Worm (Caenorhabditis elegans) whole organism, L2 larva: ENCODE results near the gene elp-1.

ENCODE experiments used
- C34F6.9 ChIP-seq: fragments of 150-350 bp; optimal IDR thresholded peaks from 2 replicates; lab custom pipeline; 2014; ENCODE audit warnings: missing biosample characterization, missing genetic modification characterization
- F13H6.1 ChIP-seq: sonication (generic microtip); optimal IDR thresholded peaks from 2 replicates; lab custom pipeline; 2016; ENCODE audit warnings: missing genetic modification characterization, missing compliant biosample characterization
- Y55F3AM.14 ChIP-seq: fragments of 200-800 bp; sonication (Bioruptor generic); optimal IDR thresholded peaks from 2 replicates; lab custom pipeline; 2018; ENCODE audit warnings: mild to moderate bottlenecking, missing genetic modification characterization, missing compliant biosample characterization
- aly-2 ChIP-seq: fragments of 150-350 bp; optimal IDR thresholded peaks from 2 replicates; lab custom pipeline; 2014; ENCODE audit warnings: missing biosample characterization, missing genetic modification characterization
- ama-1 ChIP-seq: fragments of 150-350 bp; optimal IDR thresholded peaks from 2 replicates; lab custom pipeline; 2018; ENCODE audit warnings: inconsistent platforms
- ceh-82 ChIP-seq: fragments of 150-350 bp; optimal IDR thresholded peaks from 2 replicates; lab custom pipeline; 2014; ENCODE audit warnings: missing biosample characterization, missing genetic modification characterization
- egl-27 ChIP-seq: sonication (generic microtip); optimal IDR thresholded peaks from 3 replicates; lab custom pipeline; 2017; ENCODE audit warnings: missing biosample characterization, missing genetic modification reagents, missing genetic modification characterization
- elt-1 ChIP-seq: fragments of 150-350 bp; optimal IDR thresholded peaks from 2 replicates; lab custom pipeline; 2014; ENCODE audit warnings: missing biosample characterization, missing genetic modification characterization
- elt-3 ChIP-seq: sonication (generic microtip); optimal IDR thresholded peaks from 2 replicates; lab custom pipeline; 2017; ENCODE audit warnings: missing biosample characterization, missing genetic modification characterization
- fos-1 ChIP-seq: fragments of 150-350 bp; optimal IDR thresholded peaks from 2 replicates; lab custom pipeline; 2014; ENCODE audit warnings: missing biosample characterization, missing genetic modification characterization
- lin-11 ChIP-seq: fragments of 150-350 bp; sonication (generic microtip); optimal IDR thresholded peaks from 2 replicates; lab custom pipeline; 2014; ENCODE audit warnings: missing biosample characterization, missing genetic modification characterization, inconsistent platforms, mixed read lengths
- lin-39 ChIP-seq: fragments of 150-350 bp; optimal IDR thresholded peaks from 2 replicates; lab custom pipeline; 2014; ENCODE audit warnings: missing biosample characterization, missing genetic modification reagents, missing genetic modification characterization
- mab-5 ChIP-seq: fragments of 150-350 bp; optimal IDR thresholded peaks from 2 replicates; lab custom pipeline; 2014; ENCODE audit warnings: missing biosample characterization, missing genetic modification characterization
- mdl-1 ChIP-seq, 2 experiments: fragments of 150-350 bp in 1 of 2; sonication (generic microtip) in 1 of 2; optimal IDR thresholded peaks; 2 replicates each; lab custom pipeline; 2017; ENCODE audit warnings: missing biosample characterization in 2 of 2, missing genetic modification characterization in 2 of 2
- nhr-10 ChIP-seq: sonication (generic microtip); optimal IDR thresholded peaks from 2 replicates; lab custom pipeline; 2017; ENCODE audit warnings: missing biosample characterization, missing genetic modification characterization
- nhr-23 ChIP-seq: fragments of 150-350 bp; optimal IDR thresholded peaks from 2 replicates; lab custom pipeline; 2014; ENCODE audit warnings: missing biosample characterization, missing genetic modification reagents, missing genetic modification characterization
- nhr-237 ChIP-seq: fragments of 150-350 bp; optimal IDR thresholded peaks from 2 replicates; lab custom pipeline; 2014; ENCODE audit warnings: missing biosample characterization, missing genetic modification characterization
- nhr-25 ChIP-seq: fragments of 150-350 bp; sonication (generic microtip); optimal IDR thresholded peaks from 3 replicates; lab custom pipeline; 2014; ENCODE audit warnings: missing biosample characterization, missing genetic modification characterization
- nhr-6 ChIP-seq: fragments of 150-350 bp; optimal IDR thresholded peaks from 2 replicates; lab custom pipeline; 2014; ENCODE audit warnings: missing biosample characterization, missing genetic modification characterization
- nhr-77 ChIP-seq: fragments of 150-350 bp; optimal IDR thresholded peaks from 2 replicates; lab custom pipeline; 2014; ENCODE audit warnings: missing biosample characterization, missing genetic modification characterization
- peb-1 ChIP-seq: fragments of 150-350 bp; optimal IDR thresholded peaks from 2 replicates; lab custom pipeline; 2014; ENCODE audit warnings: missing biosample characterization, missing genetic modification characterization
- sem-4 ChIP-seq: fragments of 150-350 bp; optimal IDR thresholded peaks from 2 replicates; lab custom pipeline; 2014; ENCODE audit warnings: missing biosample characterization, missing genetic modification reagents, missing genetic modification characterization
- skn-1 ChIP-seq: sonication (generic microtip); optimal IDR thresholded peaks from 2 replicates; lab custom pipeline; 2017; ENCODE audit warnings: missing biosample characterization, missing genetic modification characterization
- sma-9 ChIP-seq, 2 experiments: fragments of 150-350 bp in 1 of 2; sonication (generic microtip) in 1 of 2; optimal IDR thresholded peaks; 2 replicates each; lab custom pipeline; 2014 to 2016; ENCODE audit warnings: missing genetic modification characterization in 2 of 2, mild to moderate bottlenecking in 1 of 2, missing biosample characterization in 1 of 2, missing compliant biosample characterization in 1 of 2, missing genetic modification reagents in 1 of 2, moderate library complexity in 1 of 2
- snpc-4 ChIP-seq: fragments of 150-350 bp; optimal IDR thresholded peaks from 2 replicates; lab custom pipeline; 2014; ENCODE audit warnings: missing biosample characterization, missing genetic modification characterization
- unc-39 ChIP-seq: fragments of 150-350 bp; optimal IDR thresholded peaks from 2 replicates; lab custom pipeline; 2014; ENCODE audit warnings: missing biosample characterization, missing genetic modification characterization
- unc-55 ChIP-seq: fragments of 150-350 bp; sonication (generic microtip); optimal IDR thresholded peaks from 3 replicates; lab custom pipeline; 2014; ENCODE audit warnings: missing biosample characterization, missing genetic modification reagents, missing genetic modification characterization
- unc-62 ChIP-seq: fragments of 150-350 bp; optimal IDR thresholded peaks from 2 replicates; lab custom pipeline; 2014; ENCODE audit warnings: missing biosample characterization, missing genetic modification reagents, missing genetic modification characterization
- zag-1 ChIP-seq: fragments of 150-350 bp; optimal IDR thresholded peaks from 2 replicates; lab custom pipeline; 2014; ENCODE audit warnings: missing biosample characterization, missing genetic modification characterization
- ztf-1 ChIP-seq: fragments of 200-800 bp; sonication (Bioruptor generic); conservative IDR thresholded peaks from 2 replicates; pipeline ENCODE4 v1.3.6; 2022; ENCODE audit warnings: missing genetic modification characterization, missing compliant biosample characterization
- ztf-4 ChIP-seq: fragments of 150-350 bp; optimal IDR thresholded peaks from 2 replicates; lab custom pipeline; 2014; ENCODE audit warnings: missing biosample characterization, missing genetic modification characterization

elp-1 gene

DNA sequence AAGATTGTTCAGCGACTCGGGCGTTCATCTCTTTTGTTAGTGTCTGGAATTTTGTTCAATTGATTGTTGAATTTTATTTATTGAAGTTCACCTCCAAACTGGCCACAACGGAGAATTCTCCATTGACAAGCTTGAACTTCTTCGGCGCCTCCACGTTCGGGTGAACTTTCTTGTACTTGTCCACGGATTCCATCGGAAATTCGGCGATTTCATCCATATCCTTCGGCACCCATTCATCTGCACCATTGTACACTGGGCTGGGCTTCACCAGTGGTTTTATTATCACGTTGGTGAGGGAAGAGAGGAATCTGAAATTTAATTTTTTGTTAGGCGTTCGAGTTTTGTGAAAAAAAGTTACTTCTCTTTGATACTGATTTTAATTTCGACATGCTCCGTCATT lies 42.5 kb downstream of the elp-1 start:
- TF ChIP-seq skn-1 (tag; lab: Kevin White, UChicago) (no peak), unc-39 (tag; lab: Kevin White, UChicago) (no peak), unc-62 (GFP tag; lab: Kevin White, UChicago) (no peak), mdl-1 (tag; optimal IDR thresholded peaks at IDR 0.05; lab: Kevin White, UChicago) (no peak), egl-27 (no peak), nhr-77 (tag; lab: Kevin White, UChicago) (no peak), sem-4 (no peak), elt-3 (tag; lab: Kevin White, UChicago) (no peak), C34F6.9 (tag; lab: Kevin White, UChicago) (no peak), peb-1 (no peak), elt-1 (tag; lab: Kevin White, UChicago) (no peak), nhr-237 (tag; lab: Kevin White, UChicago) (no peak), sma-9 (GFP tag; optimal IDR thresholded peaks at IDR 0.05; lab: Kevin White, UChicago) (no peak), sma-9 (tag; optimal IDR thresholded peaks at IDR 0.05; lab: Kevin White, UChicago) (no peak), aly-2 (tag; lab: Kevin White, UChicago) (no peak), mab-5 (tag; lab: Kevin White, UChicago) (no peak), F13H6.1 (tag; lab: Kevin White, UChicago) (no peak), ztf-1 (no peak), ztf-4 (tag; lab: Kevin White, UChicago) (no peak), nhr-6 (tag; lab: Kevin White, UChicago) (no peak)
- TF ChIP-seq, all 48 proteins: peak for 0

DNA sequence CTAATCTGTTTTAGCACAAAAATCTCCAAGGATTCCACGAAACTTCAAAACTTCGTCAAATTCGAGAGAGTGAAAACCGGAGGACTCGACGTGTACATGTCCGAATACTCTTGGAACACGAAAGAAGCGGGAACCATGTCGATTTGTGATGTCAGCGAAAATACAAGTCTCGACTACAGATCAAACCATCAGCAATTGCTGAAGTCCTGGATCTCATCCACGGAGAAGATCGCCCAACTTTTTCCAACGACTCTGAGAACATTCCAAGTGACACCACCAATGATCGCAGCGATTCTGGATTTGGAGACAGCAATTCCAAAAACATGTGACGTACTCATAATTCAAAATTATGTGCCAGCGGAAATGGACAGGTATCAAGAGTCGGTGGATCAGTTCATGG lies 47.5 kb downstream of the elp-1 start:
- TF ChIP-seq snpc-4 (tag; lab: Kevin White, UChicago): no peak

DNA sequence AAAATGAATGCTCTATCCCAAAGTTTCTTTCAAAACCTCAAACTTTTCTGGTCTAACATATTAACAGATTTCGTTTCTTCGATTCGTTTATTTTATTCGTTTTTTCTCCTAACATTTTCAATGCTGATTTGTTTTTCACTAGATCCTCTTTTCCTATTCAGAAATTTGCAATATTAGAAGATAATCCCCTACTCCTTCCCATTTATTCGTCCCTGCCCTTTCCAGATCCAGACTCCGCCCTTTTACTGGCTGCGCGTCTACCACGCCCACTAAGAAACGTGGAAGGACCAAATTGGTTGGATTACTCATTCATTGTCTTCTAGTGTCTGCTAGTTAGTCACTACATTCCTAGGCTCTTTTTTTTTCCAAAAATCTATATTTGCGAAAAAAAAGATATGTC lies 48.0 kb downstream of the elp-1 start, which contains the start of gene Y44A6C.2:
Gene Y44A6C.2 (plus strand): TSS at position 301 of the 400 bp plus-strand sequence.
- no peak for TF ChIP-seq ceh-82 (tag; lab: Kevin White, UChicago)
- no peak for TF ChIP-seq nhr-10 (tag; lab: Kevin White, UChicago)
- no peak for TF ChIP-seq sma-9 (GFP tag; optimal IDR thresholded peaks at IDR 0.05; lab: Kevin White, UChicago)
- TF ChIP-seq sma-9 (tag; optimal IDR thresholded peaks at IDR 0.05; lab: Kevin White, UChicago): no peak
- no peak for TF ChIP-seq snpc-4 (tag; lab: Kevin White, UChicago)
- TF ChIP-seq lin-11 (tag; lab: Kevin White, UChicago): no peak
- no peak for TF ChIP-seq elt-3 (tag; lab: Kevin White, UChicago)
- no peak for TF ChIP-seq fos-1 (tag; lab: Kevin White, UChicago)
- TF ChIP-seq zag-1 (tag; lab: Kevin White, UChicago): no peak
- no peak for TF ChIP-seq lin-39 (tag; lab: Kevin White, UChicago)
- no peak for TF ChIP-seq nhr-25 (tag; lab: Kevin White, UChicago)
- no peak for TF ChIP-seq egl-27
- TF ChIP-seq, all 48 proteins: peak for 0

DNA sequence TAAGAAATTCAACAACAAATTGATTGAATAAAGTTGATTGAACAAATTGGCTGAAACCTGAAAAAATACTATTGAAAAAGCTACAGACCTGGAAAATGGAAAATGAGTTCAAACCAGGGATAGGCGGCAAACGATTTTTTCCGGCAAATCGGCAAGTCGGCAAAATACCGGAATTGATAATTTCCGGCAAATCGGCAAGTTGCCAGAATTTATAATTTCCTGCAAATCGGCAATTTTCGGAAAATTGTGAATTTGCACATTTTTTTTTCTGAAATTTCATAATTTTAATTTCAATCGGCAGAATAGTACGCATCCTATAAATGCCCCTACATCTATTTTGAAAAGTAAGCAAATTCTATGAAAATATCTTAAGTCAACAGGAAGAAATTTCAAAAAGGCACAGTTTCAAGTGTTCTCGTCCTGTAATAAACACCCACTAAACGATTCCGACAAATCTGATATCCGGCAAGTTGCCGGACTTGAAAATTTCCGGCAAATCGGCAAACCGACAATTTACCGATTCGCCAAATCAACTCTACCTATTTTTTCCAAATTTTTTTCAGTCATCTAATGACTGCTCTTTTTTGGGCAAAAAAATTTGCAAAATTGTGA lies 53.0 kb downstream of the elp-1 start:
- TF ChIP-seq egl-27 (no peak), ama-1 (lab: Kevin White, UChicago) (peak; percentile 12)

DNA sequence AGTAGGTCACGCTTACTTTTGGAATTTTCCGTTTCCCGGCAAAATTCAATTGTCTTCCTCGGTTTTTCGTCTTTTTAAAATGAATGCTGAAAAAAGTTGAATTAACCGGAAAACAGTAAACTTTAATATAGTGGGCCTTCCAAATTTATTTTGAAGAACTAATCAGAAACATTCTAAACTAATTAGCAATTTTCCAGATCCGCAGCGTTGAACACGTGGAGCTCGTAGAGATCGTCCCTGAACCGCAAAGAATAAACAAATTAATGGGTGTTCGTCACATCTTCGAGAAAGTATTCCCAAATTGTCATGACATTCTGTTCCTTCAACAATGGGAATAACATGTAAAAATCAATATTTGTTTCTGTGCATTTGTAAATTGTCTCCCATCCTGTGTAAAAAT lies 53.7 kb downstream of the elp-1 start:
- TF ChIP-seq sem-4 (peak; percentile 11), nhr-23 (no peak), unc-55 (GFP tag; lab: Kevin White, UChicago) (no peak), Y55F3AM.14 (no peak), peb-1 (no peak)
